Fruit fly (Drosophila melanogaster) whole organism, pupa: ENCODE results near the gene PGRP-LA.

Experiments
- CG10348 ChIP-seq: fragments of 200-800 bp; sonication (Bioruptor generic); IDR thresholded peaks from 2 replicates; pipeline ENCODE4 v1.3.6; 2022; ENCODE audit warnings: missing biosample characterization, missing genetic modification characterization
- CG12605 ChIP-seq: fragments of 200-800 bp; sonication (Bioruptor generic); IDR thresholded peaks from 2 replicates; pipeline ENCODE4 v1.3.6; 2022; ENCODE audit warnings: missing biosample characterization, missing genetic modification characterization
- CG13204 ChIP-seq: fragments of 200-800 bp; sonication (Bioruptor generic); optimal IDR thresholded peaks from 2 replicates; lab custom pipeline; 2018; ENCODE audit warnings: missing biosample characterization, mild to moderate bottlenecking, missing genetic modification characterization, moderate library complexity
- CG14655 ChIP-seq: fragments of 200-800 bp; sonication (Bioruptor generic); optimal IDR thresholded peaks from 3 replicates; lab custom pipeline; 2017; ENCODE audit warnings: mild to moderate bottlenecking, missing biosample characterization, missing genetic modification reagents, missing genetic modification characterization
- CG15710 ChIP-seq: fragments of 200-800 bp; sonication (Bioruptor generic); optimal IDR thresholded peaks from 2 replicates; lab custom pipeline; 2018; ENCODE audit warnings: missing biosample characterization, mild to moderate bottlenecking, missing genetic modification characterization, moderate library complexity
- CG17806 ChIP-seq: fragments of 200-800 bp; sonication (Bioruptor generic); optimal IDR thresholded peaks from 2 replicates; lab custom pipeline; 2018; ENCODE audit warnings: missing biosample characterization, mild to moderate bottlenecking, missing genetic modification characterization, moderate library complexity
- CG32121 ChIP-seq: fragments of 200-800 bp; sonication (Bioruptor generic); IDR thresholded peaks from 2 replicates; pipeline ENCODE4 v1.3.6; 2022; ENCODE audit warnings: missing biosample characterization, missing genetic modification characterization
- CG34367 ChIP-seq: fragments of 200-800 bp; sonication (Bioruptor generic); optimal IDR thresholded peaks from 2 replicates; lab custom pipeline; 2018; ENCODE audit warnings: missing biosample characterization, mild to moderate bottlenecking, missing genetic modification characterization
- CG4496 ChIP-seq: fragments of 200-800 bp; sonication (Bioruptor generic); IDR thresholded peaks from 3 replicates; pipeline ENCODE4 v1.3.6; 2022; ENCODE audit warnings: missing biosample characterization, missing genetic modification characterization
- CG8159 ChIP-seq: fragments of 200-800 bp; sonication (Bioruptor generic); optimal IDR thresholded peaks from 3 replicates; lab custom pipeline; 2018; ENCODE audit warnings: missing biosample characterization, mild to moderate bottlenecking, missing genetic modification characterization, moderate library complexity
- CG8301 ChIP-seq: fragments of 200-800 bp; sonication (Bioruptor generic); optimal IDR thresholded peaks from 2 replicates; lab custom pipeline; 2018; ENCODE audit warnings: missing biosample characterization, mild to moderate bottlenecking, missing genetic modification characterization
- CG9948 ChIP-seq: fragments of 200-800 bp; sonication (Bioruptor generic); optimal IDR thresholded peaks from 2 replicates; lab custom pipeline; 2018; ENCODE audit warnings: missing biosample characterization, mild to moderate bottlenecking, missing genetic modification characterization, moderate library complexity
- D1 ChIP-seq: fragments of 200-800 bp; sonication (Bioruptor generic); optimal IDR thresholded peaks from 2 replicates; lab custom pipeline; 2018; ENCODE audit warnings: missing biosample characterization, mild to moderate bottlenecking, missing genetic modification characterization, moderate library complexity
- EcR ChIP-seq: fragments of 200-800 bp; sonication (Bioruptor generic); optimal IDR thresholded peaks from 3 replicates; lab custom pipeline; 2019; ENCODE audit warnings: missing biosample characterization, missing genetic modification characterization, mild to moderate bottlenecking, moderate library complexity, missing genetic modification reagents
- Ets98B ChIP-seq: fragments of 200-800 bp; sonication (Bioruptor generic); IDR thresholded peaks from 2 replicates; pipeline ENCODE4 v1.3.6; 2022; ENCODE audit warnings: missing biosample characterization, missing genetic modification characterization
- Pif1A ChIP-seq: fragments of 200-800 bp; sonication (Bioruptor generic); optimal IDR thresholded peaks from 3 replicates; lab custom pipeline; 2016; ENCODE audit warnings: missing biosample characterization, missing genetic modification characterization
- Pif1B ChIP-seq: fragments of 200-800 bp; sonication (Bioruptor generic); optimal IDR thresholded peaks from 3 replicates; lab custom pipeline; 2016; ENCODE audit warnings: missing biosample characterization, missing genetic modification characterization
- Snoo ChIP-seq: fragments of 200-800 bp; sonication (Bioruptor generic); optimal IDR thresholded peaks from 3 replicates; lab custom pipeline; 2017; ENCODE audit warnings: missing biosample characterization, mild to moderate bottlenecking, missing genetic modification characterization, inconsistent platforms
- fd96Ca ChIP-seq: fragments of 200-800 bp; sonication (Bioruptor generic); IDR thresholded peaks from 3 replicates; pipeline ENCODE4 v1.3.6; 2022; ENCODE audit warnings: missing biosample characterization, missing genetic modification characterization
- gl ChIP-seq: fragments of 200-800 bp; sonication (Bioruptor generic); optimal IDR thresholded peaks from 2 replicates; lab custom pipeline; 2018; ENCODE audit warnings: missing biosample characterization, mild to moderate bottlenecking, missing genetic modification characterization
- rn ChIP-seq: fragments of 200-800 bp; sonication (Bioruptor generic); IDR thresholded peaks from 2 replicates; pipeline ENCODE4 v1.3.6; 2022; ENCODE audit warnings: missing biosample characterization, missing genetic modification characterization

PGRP-LA gene

DNA sequence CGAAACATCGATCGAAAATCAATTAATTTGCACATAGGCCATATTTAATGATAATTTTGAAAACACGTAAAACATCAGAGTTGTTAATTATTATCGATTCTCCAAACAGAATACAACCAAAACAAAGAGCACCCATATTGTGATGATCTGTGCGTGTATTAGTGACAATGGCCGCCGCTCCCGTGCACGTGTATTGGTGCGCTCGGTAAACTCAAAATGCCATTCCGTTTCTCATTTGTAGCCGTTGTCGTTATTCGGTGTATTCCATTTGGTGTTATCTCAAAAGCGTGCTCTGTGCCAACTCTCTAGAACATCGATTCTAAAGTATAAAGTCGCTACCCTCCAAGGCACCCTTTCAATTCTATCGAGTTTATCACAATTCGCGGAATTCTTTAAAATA is 6.7 kb downstream of the PGRP-LA start:
- TF ChIP-seq Pif1A (GFP tag; lab: Kevin White, UChicago), result no peak
- peak; percentile 74 for TF ChIP-seq CG4496 (GFP tag; lab: Robert Waterston, UW)

DNA sequence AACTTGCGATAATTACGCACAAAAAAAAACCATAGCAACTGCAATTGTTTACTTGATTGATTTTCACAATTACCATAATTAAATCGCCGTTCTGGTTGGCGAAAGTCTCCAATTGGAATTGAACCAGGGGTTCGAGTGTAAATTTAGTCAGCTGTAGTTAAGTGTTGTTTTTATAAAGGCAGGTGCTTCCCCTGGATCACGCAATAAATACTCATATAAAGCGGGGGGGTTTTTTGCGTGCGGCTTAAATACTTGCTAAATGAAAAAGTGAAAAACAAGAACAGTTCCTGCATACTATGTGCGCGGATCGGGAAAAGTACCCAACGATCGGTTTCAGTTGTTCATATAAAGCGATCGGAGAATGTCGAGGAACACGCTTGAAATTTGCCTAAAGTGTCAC is 9.8 kb downstream of the PGRP-LA start:
- no peak for TF ChIP-seq CG17806
- no peak for TF ChIP-seq CG15710 (tag; lab: Kevin White, UChicago)
- TF ChIP-seq D1 (tag; lab: Kevin White, UChicago), result no peak
- TF ChIP-seq Ets98B (GFP tag; lab: Robert Waterston, UW), result no peak
- TF ChIP-seq CG4496 (GFP tag; lab: Robert Waterston, UW), result no peak
- no peak for TF ChIP-seq CG14655 (GFP tag; lab: Kevin White, UChicago)
- TF ChIP-seq Snoo (tag; lab: Kevin White, UChicago), result no peak
- TF ChIP-seq CG12605 (GFP tag; lab: Robert Waterston, UW), result no peak
- no peak for TF ChIP-seq Pif1B (GFP tag; lab: Kevin White, UChicago)
- TF ChIP-seq fd96Ca (GFP tag; lab: Robert Waterston, UW), result no peak
- no peak for TF ChIP-seq CG8301 (tag; lab: Kevin White, UChicago)
- no peak for TF ChIP-seq rn (GFP tag; lab: Robert Waterston, UW)
- TF ChIP-seq CG32121 (GFP tag; lab: Robert Waterston, UW), result no peak
- no peak for TF ChIP-seq CG34367 (tag; lab: Kevin White, UChicago)

DNA sequence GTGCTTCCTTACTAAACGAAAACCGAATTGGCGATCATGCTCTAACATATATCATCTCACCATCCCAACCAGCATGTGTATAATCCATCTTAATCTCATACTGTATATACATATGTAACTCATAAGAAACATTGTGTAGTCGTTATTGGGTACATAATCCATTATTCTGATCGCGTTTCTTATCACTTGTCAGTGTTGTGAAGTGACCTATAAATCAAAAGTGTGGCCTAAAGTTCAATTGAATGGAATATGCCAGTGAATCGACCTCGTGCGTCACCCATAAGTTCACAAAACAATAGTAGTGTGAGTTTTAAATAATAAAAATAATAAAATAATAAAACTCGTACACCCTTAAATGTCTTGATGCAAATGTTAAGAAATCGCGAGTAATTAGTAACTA is 11.0 kb downstream of the PGRP-LA start:
- TF ChIP-seq CG14655 (GFP tag; lab: Kevin White, UChicago), result no peak
- TF ChIP-seq CG8159 (tag; lab: Kevin White, UChicago), result no peak
- no peak for TF ChIP-seq Ets98B (GFP tag; lab: Robert Waterston, UW)

DNA sequence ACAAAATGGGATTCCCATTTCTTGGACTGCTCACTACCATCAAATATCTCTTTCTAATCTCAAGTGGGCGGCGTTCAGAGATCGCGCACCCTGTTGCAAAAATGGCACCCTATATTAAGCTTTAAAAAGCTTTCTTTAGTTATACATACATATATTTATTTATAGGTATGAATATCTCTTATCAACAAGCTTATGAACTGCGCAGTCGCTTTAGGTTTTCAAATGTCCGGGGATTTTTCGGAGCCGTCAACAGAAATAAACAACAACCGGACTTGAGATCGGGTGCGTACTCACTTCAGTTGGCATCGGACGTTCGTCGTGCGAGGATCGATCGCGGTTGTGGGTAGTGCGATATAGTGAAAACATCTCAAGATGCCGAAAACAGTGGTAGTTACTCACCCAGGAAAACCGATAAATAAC is 15.2 kb downstream of the PGRP-LA start, which contains the start of gene PGRP-LF:
PGRP-LF (plus strand) TSS at position 296 of the 420 bp plus-strand sequence.
- TF ChIP-seq rn (GFP tag; lab: Robert Waterston, UW) (no peak), CG15710 (tag; lab: Kevin White, UChicago) (no peak), Pif1B (GFP tag; lab: Kevin White, UChicago) (peak; percentile 7), D1 (tag; lab: Kevin White, UChicago) (no peak), CG9948 (no peak), CG13204 (no peak), CG12605 (GFP tag; lab: Robert Waterston, UW) (peak; percentile 16; the same call in 1 of the 2 replicates), Snoo (tag; lab: Kevin White, UChicago) (peak; percentile 10), CG10348 (GFP tag; lab: Robert Waterston, UW) (no peak), gl (no peak), CG4496 (GFP tag; lab: Robert Waterston, UW) (0 out of 3 replicates have a peak, but pooled peaks have one; percentile 8), CG17806 (no peak), Ets98B (GFP tag; lab: Robert Waterston, UW) (no peak), CG14655 (GFP tag; lab: Kevin White, UChicago) (no peak), Pif1A (GFP tag; lab: Kevin White, UChicago) (no peak), CG32121 (GFP tag; lab: Robert Waterston, UW) (0 out of 2 replicates have a peak, but pooled peaks have one; percentile 16), CG8301 (tag; lab: Kevin White, UChicago) (no peak), fd96Ca (GFP tag; lab: Robert Waterston, UW) (peak; percentile 43; the same call in 1 of the 3 replicates), CG8159 (tag; lab: Kevin White, UChicago) (no peak)

DNA sequence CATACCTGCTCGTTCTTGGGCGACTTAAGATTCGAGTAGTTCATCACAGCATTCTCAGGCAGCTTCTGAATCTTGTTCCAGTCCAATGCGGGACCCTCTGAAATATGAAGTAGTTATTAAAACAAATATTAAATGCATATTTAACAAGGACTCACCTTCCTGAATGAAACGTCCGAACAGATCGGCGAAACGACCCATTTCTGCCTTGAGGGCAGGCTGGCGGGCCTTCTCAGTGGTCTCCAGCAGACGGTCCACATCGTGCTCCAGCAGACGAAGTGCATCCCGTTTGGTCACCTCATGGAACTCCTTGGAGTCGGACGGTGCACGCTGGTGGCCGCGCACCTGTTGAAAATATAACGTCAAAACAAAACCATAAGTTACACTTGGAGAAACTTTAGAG is 19.6 kb downstream of the PGRP-LA start, which contains the start of gene CG32040:
CG32040 (plus strand) TSS at position 301 of the 400 bp plus-strand sequence.
- TF ChIP-seq Pif1A (GFP tag; lab: Kevin White, UChicago), result no peak
- TF ChIP-seq gl, result no peak
- TF ChIP-seq fd96Ca (GFP tag; lab: Robert Waterston, UW), result no peak
- no peak for TF ChIP-seq CG4496 (GFP tag; lab: Robert Waterston, UW)
- TF ChIP-seq Snoo (tag; lab: Kevin White, UChicago), result no peak
- no peak for TF ChIP-seq CG34367 (tag; lab: Kevin White, UChicago)
- no peak for TF ChIP-seq EcR (GFP tag; lab: Kevin White, UChicago)
- TF ChIP-seq CG8301 (tag; lab: Kevin White, UChicago), result no peak
- no peak for TF ChIP-seq CG17806
- TF ChIP-seq CG14655 (GFP tag; lab: Kevin White, UChicago), result no peak
- TF ChIP-seq CG15710 (tag; lab: Kevin White, UChicago), result no peak
- TF ChIP-seq CG12605 (GFP tag; lab: Robert Waterston, UW), result no peak
- no peak for TF ChIP-seq CG9948
- TF ChIP-seq Ets98B (GFP tag; lab: Robert Waterston, UW), result no peak
- no peak for TF ChIP-seq D1 (tag; lab: Kevin White, UChicago)

DNA sequence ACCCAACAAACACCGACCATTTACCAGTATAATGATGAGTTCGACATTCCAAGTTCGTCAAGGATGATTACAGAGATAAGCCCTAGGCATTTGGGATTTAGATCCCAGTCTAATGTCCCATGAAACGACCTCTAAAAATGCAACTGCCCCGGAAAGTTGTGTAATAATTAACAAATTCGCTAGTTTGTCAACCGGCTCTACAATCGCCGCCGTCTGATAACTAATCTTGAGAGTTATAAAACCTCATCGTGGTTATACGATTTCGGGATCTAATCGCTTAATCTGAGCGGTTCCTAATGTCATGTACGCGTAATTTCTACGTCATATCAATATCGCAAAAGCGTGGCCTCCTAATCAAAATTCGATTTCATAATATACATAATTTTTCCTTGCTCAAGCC is 21.4 kb downstream of the PGRP-LA start:
- TF ChIP-seq CG13204 (no peak), gl (no peak), EcR (GFP tag; lab: Kevin White, UChicago) (no peak), Pif1A (GFP tag; lab: Kevin White, UChicago) (no peak), CG12605 (GFP tag; lab: Robert Waterston, UW) (no peak), Ets98B (GFP tag; lab: Robert Waterston, UW) (no peak), CG10348 (GFP tag; lab: Robert Waterston, UW) (no peak), CG8159 (tag; lab: Kevin White, UChicago) (no peak), Pif1B (GFP tag; lab: Kevin White, UChicago) (no peak)
